Worm (Caenorhabditis elegans) whole organism, midembryonic: Measurements from ENCODE around the gene CD4.8.

Experiments
- T22C8.4 ChIP-seq: fragments of 200-800 bp; sonication (Bioruptor generic); IDR thresholded peaks from 2 replicates; pipeline ENCODE4 v1.3.6; 2022; ENCODE audit warnings: missing genetic modification characterization, missing compliant biosample characterization
- cog-1 ChIP-seq: sonication (generic microtip); optimal IDR thresholded peaks from 2 replicates; lab custom pipeline; 2016; ENCODE audit warnings: missing genetic modification characterization, missing compliant biosample characterization
- flt-1 ChIP-seq: fragments of 200-800 bp; sonication (Bioruptor generic); IDR thresholded peaks from 2 replicates; pipeline ENCODE4 v1.3.6; 2022; ENCODE audit warnings: missing genetic modification characterization, missing compliant biosample characterization
- med-1 ChIP-seq: sonication (generic microtip); optimal IDR thresholded peaks from 2 replicates; lab custom pipeline; 2017; ENCODE audit warnings: missing genetic modification characterization, mild to moderate bottlenecking, missing compliant biosample characterization, antibody characterized with exemption, missing genetic modification reagents; ENCODE audit not compliant: insufficient read depth
- tab-1 ChIP-seq: fragments of 200-800 bp; sonication (Bioruptor generic); IDR thresholded peaks from 2 replicates; pipeline ENCODE4 v1.3.6; 2022; ENCODE audit warnings: missing genetic modification characterization, missing compliant biosample characterization
- ztf-23 ChIP-seq: fragments of 200-800 bp; sonication (Bioruptor generic); IDR thresholded peaks from 2 replicates; pipeline ENCODE4 v1.3.6; 2022; ENCODE audit warnings: missing genetic modification reagents, missing genetic modification characterization, missing compliant biosample characterization

- no peak for TF ChIP-seq T22C8.4 (GFP tag; lab: Robert Waterston, UW)
- TF ChIP-seq ztf-23 (GFP tag; lab: Robert Waterston, UW), result no peak
- no peak for TF ChIP-seq cog-1 (tag; lab: Kevin White, UChicago)
- TF ChIP-seq tab-1 (GFP tag; lab: Robert Waterston, UW), result no peak
- no peak for TF ChIP-seq med-1 (GFP tag; lab: Kevin White, UChicago)
- no peak for TF ChIP-seq flt-1 (GFP tag; lab: Robert Waterston, UW)
Measured at ce11 chrV:5617301-5617700, 16.1 kb upstream of the CD4.8 start, which contains the start of gene M03E7.2.
